Worm (Caenorhabditis elegans) whole organism, young adult: ENCODE data around the gene wht-3.

Experiments used
- B0019.2 ChIP-seq: fragments of 200-800 bp; sonication (Bioruptor generic); conservative IDR thresholded peaks from 2 replicates; pipeline ENCODE4 v1.3.6; 2022; ENCODE audit warnings: missing genetic modification reagents, missing genetic modification characterization, missing compliant biosample characterization
- B0261.1 ChIP-seq: sonication (generic microtip); optimal IDR thresholded peaks from 2 replicates; lab custom pipeline; 2016; ENCODE audit warnings: mild to moderate bottlenecking, missing genetic modification characterization, moderate library complexity, missing compliant biosample characterization
- C06A6.2 ChIP-seq: fragments of 200-800 bp; sonication (Bioruptor generic); conservative IDR thresholded peaks from 2 replicates; pipeline ENCODE4 v1.3.6; 2022; ENCODE audit warnings: missing genetic modification characterization, missing compliant biosample characterization
- D2030.7 ChIP-seq: fragments of 200-800 bp; sonication (Bioruptor generic); IDR thresholded peaks from 2 replicates; pipeline ENCODE4 v1.3.6; 2022; ENCODE audit warnings: missing genetic modification reagents, missing genetic modification characterization, missing compliant biosample characterization
- F39B2.1 ChIP-seq: fragments of 200-800 bp; sonication (Bioruptor generic); IDR thresholded peaks from 2 replicates; pipeline ENCODE4 v1.3.6; 2022; ENCODE audit warnings: missing genetic modification reagents, missing genetic modification characterization, missing compliant biosample characterization
- F49E8.2 ChIP-seq: sonication (generic microtip); optimal IDR thresholded peaks from 3 replicates; lab custom pipeline; 2017; ENCODE audit warnings: missing genetic modification characterization, mild to moderate bottlenecking, missing compliant biosample characterization, antibody characterized with exemption, moderate library complexity; ENCODE audit not compliant: insufficient read depth
- F52B5.7 ChIP-seq: sonication (generic microtip); optimal IDR thresholded peaks from 2 replicates; lab custom pipeline; 2016; ENCODE audit warnings: mild to moderate bottlenecking, missing genetic modification characterization, missing compliant biosample characterization
- F57A8.1 ChIP-seq: fragments of 200-800 bp; sonication (Bioruptor generic); optimal IDR thresholded peaks from 2 replicates; lab custom pipeline; 2018; ENCODE audit warnings: mild to moderate bottlenecking, missing genetic modification characterization, moderate library complexity, missing compliant biosample characterization
- T26A5.8 ChIP-seq: sonication (generic microtip); optimal IDR thresholded peaks from 2 replicates; lab custom pipeline; 2016; ENCODE audit warnings: missing genetic modification characterization, missing compliant biosample characterization
- Y53G8AR.9 ChIP-seq: fragments of 200-800 bp; sonication (Bioruptor generic); conservative IDR thresholded peaks from 2 replicates; pipeline ENCODE4 v1.3.6; 2022; ENCODE audit warnings: missing genetic modification reagents, missing genetic modification characterization, missing compliant biosample characterization
- aptf-2 ChIP-seq: fragments of 200-800 bp; sonication (Bioruptor generic); conservative IDR thresholded peaks from 2 replicates; pipeline ENCODE4 v1.3.6; 2022; ENCODE audit warnings: missing genetic modification reagents, missing genetic modification characterization, missing compliant biosample characterization
- attf-6 ChIP-seq: fragments of 200-800 bp; sonication (Bioruptor generic); IDR thresholded peaks from 2 replicates; pipeline ENCODE4 v1.3.6; 2022; ENCODE audit warnings: missing genetic modification reagents, missing genetic modification characterization, missing compliant biosample characterization
- ceh-27 ChIP-seq: fragments of 200-800 bp; sonication (Bioruptor generic); optimal IDR thresholded peaks from 2 replicates; lab custom pipeline; 2018; ENCODE audit warnings: mild to moderate bottlenecking, missing genetic modification characterization, moderate library complexity, missing compliant biosample characterization
- ceh-40 ChIP-seq: fragments of 200-800 bp; sonication (Bioruptor generic); IDR thresholded peaks from 2 replicates; pipeline ENCODE4 v1.3.6; 2022; ENCODE audit warnings: missing genetic modification characterization, missing compliant biosample characterization
- ceh-58 ChIP-seq: fragments of 200-800 bp; sonication (Bioruptor generic); IDR thresholded peaks from 2 replicates; pipeline ENCODE4 v1.3.6; 2022; ENCODE audit warnings: missing genetic modification characterization, missing compliant biosample characterization
- ceh-79 ChIP-seq: sonication (generic microtip); optimal IDR thresholded peaks from 2 replicates; lab custom pipeline; 2017; ENCODE audit warnings: mild to moderate bottlenecking, missing genetic modification characterization, missing compliant biosample characterization
- die-1 ChIP-seq: sonication (generic microtip); optimal IDR thresholded peaks from 2 replicates; lab custom pipeline; 2016; ENCODE audit warnings: missing genotype, mild to moderate bottlenecking, missing genetic modification characterization, missing compliant biosample characterization
- efl-1 ChIP-seq: fragments of 150-350 bp; optimal IDR thresholded peaks from 2 replicates; lab custom pipeline; 2014; ENCODE audit warnings: missing biosample characterization, missing genetic modification reagents, missing genetic modification characterization
- egrh-3 ChIP-seq: fragments of 200-800 bp; sonication (Bioruptor generic); IDR thresholded peaks from 2 replicates; pipeline ENCODE4 v1.3.6; 2022; ENCODE audit warnings: missing genetic modification reagents, missing genetic modification characterization, missing compliant biosample characterization
- fkh-3 ChIP-seq: sonication (generic microtip); optimal IDR thresholded peaks from 2 replicates; lab custom pipeline; 2016; ENCODE audit warnings: mild to moderate bottlenecking, missing genetic modification characterization, missing compliant biosample characterization
- him-1 ChIP-seq: sonication (generic microtip); optimal IDR thresholded peaks from 2 replicates; lab custom pipeline; 2016; ENCODE audit warnings: missing genotype, missing genetic modification reagents, missing genetic modification characterization, missing compliant biosample characterization
- hlh-26 ChIP-seq: fragments of 200-800 bp; sonication (Bioruptor generic); conservative IDR thresholded peaks from 2 replicates; pipeline ENCODE4 v1.3.6; 2022; ENCODE audit warnings: missing genetic modification reagents, missing genetic modification characterization, missing compliant biosample characterization
- hrde-1 ChIP-seq: sonication (generic microtip); optimal IDR thresholded peaks from 2 replicates; lab custom pipeline; 2016; ENCODE audit warnings: missing genetic modification characterization, mild to moderate bottlenecking, missing compliant biosample characterization, moderate library complexity, missing genotype, missing genetic modification reagents, borderline replicate concordance
- hsf-1 ChIP-seq: fragments of 200-800 bp; sonication (Bioruptor generic); IDR thresholded peaks from 2 replicates; pipeline ENCODE4 v1.3.6; 2022; ENCODE audit warnings: missing genetic modification reagents, missing genetic modification characterization, missing compliant biosample characterization
- lag-1 ChIP-seq: fragments of 200-800 bp; sonication (Bioruptor generic); IDR thresholded peaks from 2 replicates; pipeline ENCODE4 v1.3.6; 2022; ENCODE audit warnings: missing genetic modification reagents, missing genetic modification characterization, missing compliant biosample characterization
- let-526 ChIP-seq: fragments of 200-800 bp; sonication (Bioruptor generic); IDR thresholded peaks from 2 replicates; pipeline ENCODE4 v1.3.6; 2022; ENCODE audit warnings: missing genetic modification reagents, missing genetic modification characterization, missing compliant biosample characterization
- lin-40 ChIP-seq: sonication (generic microtip); optimal IDR thresholded peaks from 2 replicates; lab custom pipeline; 2016; ENCODE audit warnings: missing genetic modification characterization, mild to moderate bottlenecking, missing compliant biosample characterization, missing genotype, missing genetic modification reagents
- madf-10 ChIP-seq: sonication (generic microtip); optimal IDR thresholded peaks from 2 replicates; lab custom pipeline; 2016; ENCODE audit warnings: mild to moderate bottlenecking, missing genetic modification characterization, missing compliant biosample characterization
- madf-3 ChIP-seq: fragments of 200-800 bp; sonication (Bioruptor generic); IDR thresholded peaks from 2 replicates; pipeline ENCODE4 v1.3.6; 2022; ENCODE audit warnings: missing genetic modification reagents, missing genetic modification characterization, missing compliant biosample characterization
- madf-6 ChIP-seq: fragments of 200-800 bp; sonication (Bioruptor generic); IDR thresholded peaks from 2 replicates; pipeline ENCODE4 v1.3.6; 2022; ENCODE audit warnings: missing genetic modification reagents, missing genetic modification characterization, missing compliant biosample characterization
- madf-8 ChIP-seq: fragments of 200-800 bp; sonication (Bioruptor generic); conservative IDR thresholded peaks from 2 replicates; pipeline ENCODE4 v1.3.6; 2022; ENCODE audit warnings: missing genetic modification reagents, missing genetic modification characterization, missing compliant biosample characterization
- mes-4 ChIP-seq: sonication (generic microtip); optimal IDR thresholded peaks from 2 replicates; lab custom pipeline; 2016; ENCODE audit warnings: missing genotype, missing genetic modification characterization, missing compliant biosample characterization
- nfyb-1 ChIP-seq: fragments of 200-800 bp; sonication (Bioruptor generic); IDR thresholded peaks from 2 replicates; pipeline ENCODE4 v1.3.6; 2022; ENCODE audit warnings: missing genetic modification reagents, missing genetic modification characterization, missing compliant biosample characterization
- nhr-120 ChIP-seq: fragments of 200-800 bp; sonication (Bioruptor generic); IDR thresholded peaks from 2 replicates; pipeline ENCODE4 v1.3.6; 2022; ENCODE audit warnings: missing genetic modification characterization, missing compliant biosample characterization
- pha-4 ChIP-seq: fragments of 150-350 bp; sonication (generic microtip); optimal IDR thresholded peaks from 2 replicates; lab custom pipeline; 2014; ENCODE audit warnings: missing biosample characterization, missing genetic modification reagents, missing genetic modification characterization
- repo-1 ChIP-seq: sonication (generic microtip); optimal IDR thresholded peaks from 2 replicates; lab custom pipeline; 2017; ENCODE audit warnings: mild to moderate bottlenecking, missing genetic modification characterization, missing compliant biosample characterization
- rpc-1 ChIP-seq, 2 experiments: fragments of 150-350 bp in 1 of 2; sonication (generic microtip) in 1 of 2; optimal IDR thresholded peaks; 2 replicates each; lab custom pipeline; 2014 to 2018; ENCODE audit warnings: missing biosample characterization in 1 of 2, missing genetic modification characterization in 1 of 2, missing genetic modification reagents in 1 of 2, missing genotype in 1 of 2
- snpc-1.3 ChIP-seq: sonication (generic microtip); optimal IDR thresholded peaks from 2 replicates; lab custom pipeline; 2017; ENCODE audit warnings: missing genetic modification characterization, mild to moderate bottlenecking, missing compliant biosample characterization, antibody characterized with exemption, moderate library complexity, missing genotype, missing genetic modification reagents; ENCODE audit not compliant: insufficient read depth
- snpc-4 ChIP-seq, 5 experiments: fragments of 150-350 bp in 1 of 5; sonication (generic microtip) in 4 of 5; optimal IDR thresholded peaks; 2 replicates each; lab custom pipeline; 2014 to 2018; ENCODE audit warnings: missing genetic modification characterization in 5 of 5, missing biosample characterization in 3 of 5, antibody characterized with exemption in 2 of 5, mild to moderate bottlenecking in 2 of 5, missing compliant biosample characterization in 2 of 5, missing genotype in 2 of 5, moderate library complexity in 2 of 5, missing genetic modification reagents in 1 of 5
- sptf-2 ChIP-seq: fragments of 200-800 bp; sonication (Bioruptor generic); optimal IDR thresholded peaks from 2 replicates; lab custom pipeline; 2018; ENCODE audit warnings: mild to moderate bottlenecking, missing genetic modification characterization, missing compliant biosample characterization
- tbp1 ChIP-seq: fragments of 200-800 bp; sonication (Bioruptor generic); optimal IDR thresholded peaks from 2 replicates; lab custom pipeline; 2018; ENCODE audit warnings: mild to moderate bottlenecking, missing genetic modification characterization, missing compliant biosample characterization
- tlf-1 ChIP-seq: fragments of 200-800 bp; sonication (Bioruptor generic); optimal IDR thresholded peaks from 2 replicates; lab custom pipeline; 2018; ENCODE audit warnings: mild to moderate bottlenecking, missing genetic modification characterization, missing compliant biosample characterization
- unc-130 ChIP-seq: sonication (generic microtip); optimal IDR thresholded peaks from 2 replicates; lab custom pipeline; 2016; ENCODE audit warnings: missing genetic modification reagents, missing genetic modification characterization, missing compliant biosample characterization
- ztf-22 ChIP-seq: fragments of 200-800 bp; sonication (Bioruptor generic); optimal IDR thresholded peaks from 2 replicates; lab custom pipeline; 2018; ENCODE audit warnings: mild to moderate bottlenecking, missing genetic modification characterization, moderate library complexity, missing compliant biosample characterization
- ztf-25 ChIP-seq: fragments of 200-800 bp; sonication (Bioruptor generic); IDR thresholded peaks from 2 replicates; pipeline ENCODE4 v1.3.6; 2022; ENCODE audit warnings: missing genetic modification reagents, missing genetic modification characterization, missing compliant biosample characterization
- ztf-28 ChIP-seq: fragments of 200-800 bp; sonication (Bioruptor generic); IDR thresholded peaks from 2 replicates; pipeline ENCODE4 v1.3.6; 2022; ENCODE audit warnings: missing genetic modification reagents, missing genetic modification characterization, missing compliant biosample characterization

Gene wht-3

ce11 chrIII:4172210-4172609 lies 20.8 kb upstream of the wht-3 start (continued):
- TF ChIP-seq hsf-1 (peak; percentile 77), repo-1 (tag; lab: Kevin White, UChicago) (peak; percentile 82), ceh-58 (GFP tag; lab: Robert Waterston, UW) (no peak), D2030.7 (GFP tag; lab: Robert Waterston, UW) (peak; percentile 63), Y53G8AR.9 (GFP tag; lab: Robert Waterston, UW) (peak; percentile 89), ceh-27 (no peak), B0261.1 (tag; lab: Kevin White, UChicago) (no peak), rpc-1 (optimal IDR thresholded peaks at IDR 0.05; lab: Kevin White, UChicago) (no peak), rpc-1 (tag; optimal IDR thresholded peaks at IDR 0.05; lab: Kevin White, UChicago) (peak; percentile 7), tbp1 (GFP tag; lab: Kevin White, UChicago) (peak; percentile 47), madf-10 (tag; lab: Kevin White, UChicago) (no peak), him-1 (tag; lab: Kevin White, UChicago) (peak; percentile 63)

- TF ChIP-seq tlf-1 (GFP tag; lab: Kevin White, UChicago): peak; percentile 38
- no peak for TF ChIP-seq attf-6 (GFP tag; lab: Robert Waterston, UW)
- peak; percentile 5 for TF ChIP-seq snpc-4 (GFP tag; optimal IDR thresholded peaks at IDR 0.05; lab: Kevin White, UChicago)
- peak in 2 of 4 experiments; percentile 28 to 54 for TF ChIP-seq snpc-4 (tag; optimal IDR thresholded peaks at IDR 0.05; lab: Kevin White, UChicago)
- TF ChIP-seq fkh-3 (tag; lab: Kevin White, UChicago): no peak
- TF ChIP-seq sptf-2 (GFP tag; lab: Kevin White, UChicago): no peak
- TF ChIP-seq B0019.2: no peak
- no peak for TF ChIP-seq F57A8.1 (GFP tag; lab: Kevin White, UChicago)
- TF ChIP-seq C06A6.2: peak; percentile 44; the same call in 1 of the 2 replicates
- TF ChIP-seq hlh-26 (GFP tag; lab: Robert Waterston, UW): no peak
- TF ChIP-seq die-1 (tag; lab: Kevin White, UChicago): peak; percentile 50
- no peak for TF ChIP-seq madf-3 (GFP tag; lab: Robert Waterston, UW)
- peak; percentile 45 for TF ChIP-seq madf-10 (tag; lab: Kevin White, UChicago)
- TF ChIP-seq ceh-79: no peak
- peak; percentile 26 for TF ChIP-seq efl-1 (GFP tag; lab: Kevin White, UChicago)
- no peak for TF ChIP-seq egrh-3
- no peak for TF ChIP-seq pha-4 (tag; lab: Kevin White, UChicago)
- TF ChIP-seq madf-6 (GFP tag; lab: Robert Waterston, UW): peak; percentile 82
- TF ChIP-seq ztf-25 (GFP tag; lab: Robert Waterston, UW): 0 out of 2 replicates have a peak, but pooled peaks have one; percentile 30
- TF ChIP-seq hrde-1 (tag; lab: Kevin White, UChicago): peak; percentile 66
- TF ChIP-seq nfyb-1 (GFP tag; lab: Robert Waterston, UW): peak; percentile 77; the same call in 1 of the 2 replicates
- peak; percentile 29 for TF ChIP-seq F52B5.7 (tag; lab: Kevin White, UChicago)
- no peak for TF ChIP-seq ceh-40 (GFP tag; lab: Robert Waterston, UW)
- TF ChIP-seq aptf-2 (GFP tag; lab: Robert Waterston, UW): no peak
- no peak for TF ChIP-seq F39B2.1
- no peak for TF ChIP-seq nhr-120 (GFP tag; lab: Robert Waterston, UW)
- TF ChIP-seq mes-4 (tag; lab: Kevin White, UChicago): no peak
- peak; percentile 73 for TF ChIP-seq unc-130 (GFP tag; lab: Kevin White, UChicago)
- TF ChIP-seq ztf-22: no peak
- no peak for TF ChIP-seq ztf-28 (GFP tag; lab: Robert Waterston, UW)
- TF ChIP-seq lag-1 (GFP tag; lab: Robert Waterston, UW): no peak
- TF ChIP-seq lin-40 (tag; lab: Kevin White, UChicago): peak; percentile 46
- TF ChIP-seq madf-8 (GFP tag; lab: Robert Waterston, UW): peak; percentile 38
- peak; percentile 63 for TF ChIP-seq F49E8.2 (tag; lab: Kevin White, UChicago)
- no peak for TF ChIP-seq T26A5.8 (tag; lab: Kevin White, UChicago)
- TF ChIP-seq snpc-1.3: peak; percentile 71
- no peak for TF ChIP-seq let-526 (GFP tag; lab: Robert Waterston, UW)
Observed at ce11 chrIII:4170903-4171377, 19.5 kb upstream of the wht-3 start, which contains the start of the genes rnf-121 and C16C10.4. Gene rnf-121, minus strand, starts transcription at chrIII:4170953. Gene C16C10.4, plus strand, starts transcription at chrIII:4171336.
